Worm (Caenorhabditis elegans) whole organism, L3 larva: ENCODE measurements around the gene K09C8.9.

Source experiments
- fkh-10 ChIP-seq: sonication (generic microtip); optimal IDR thresholded peaks from 2 replicates; lab custom pipeline; 2017; ENCODE audit warnings: missing biosample characterization, missing genetic modification reagents, missing genetic modification characterization
- nfya-1 ChIP-seq: sonication (generic microtip); optimal IDR thresholded peaks from 2 replicates; lab custom pipeline; 2017; ENCODE audit warnings: missing genetic modification characterization, mild to moderate bottlenecking, missing compliant biosample characterization, antibody characterized with exemption, moderate library complexity; ENCODE audit not compliant: insufficient read depth
- sea-2 ChIP-seq: fragments of 150-350 bp; sonication (generic microtip); optimal IDR thresholded peaks from 4 replicates; lab custom pipeline; 2014; ENCODE audit warnings: missing biosample characterization, missing genetic modification reagents, missing genetic modification characterization
- snpc-4 ChIP-seq: fragments of 150-350 bp; optimal IDR thresholded peaks from 2 replicates; lab custom pipeline; 2014; ENCODE audit warnings: missing biosample characterization, missing genetic modification characterization

DNA sequence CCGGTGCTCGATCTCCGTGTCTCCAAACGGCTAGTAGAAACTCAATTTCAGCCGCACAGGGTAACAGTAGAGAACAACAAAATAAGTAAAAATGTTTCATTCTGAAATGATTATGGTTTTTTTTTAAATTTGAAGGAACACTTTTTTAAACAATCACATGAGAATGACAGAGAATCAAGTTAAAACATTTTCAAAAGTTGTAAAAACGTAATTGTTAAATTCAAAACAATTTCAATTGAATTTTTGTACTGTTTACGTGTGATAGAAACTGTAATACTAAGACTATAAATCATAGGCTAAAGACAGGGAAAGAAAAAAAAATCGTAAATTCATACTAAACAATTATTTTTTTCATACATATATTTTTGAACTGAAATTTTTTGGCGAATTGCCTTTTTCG, 26.3 kb downstream of the K09C8.9 start, which contains the start of gene pho-7:
- no peak for TF ChIP-seq sea-2 (GFP tag; lab: Kevin White, UChicago)
- TF ChIP-seq nfya-1: no peak
- TF ChIP-seq fkh-10 (GFP tag; lab: Kevin White, UChicago): no peak
- no peak for TF ChIP-seq snpc-4 (tag; lab: Kevin White, UChicago)
